Worm (Caenorhabditis elegans) whole organism, L2 larva: ENCODE measurements around the gene nlp-26.

Source experiments
- ceh-82 ChIP-seq: fragments of 150-350 bp; optimal IDR thresholded peaks from 2 replicates; lab custom pipeline; 2014; ENCODE audit warnings: missing biosample characterization, missing genetic modification characterization
- elt-3 ChIP-seq: sonication (generic microtip); optimal IDR thresholded peaks from 2 replicates; lab custom pipeline; 2017; ENCODE audit warnings: missing biosample characterization, missing genetic modification characterization
- fos-1 ChIP-seq: fragments of 150-350 bp; optimal IDR thresholded peaks from 2 replicates; lab custom pipeline; 2014; ENCODE audit warnings: missing biosample characterization, missing genetic modification characterization
- lin-11 ChIP-seq: fragments of 150-350 bp; sonication (generic microtip); optimal IDR thresholded peaks from 2 replicates; lab custom pipeline; 2014; ENCODE audit warnings: missing biosample characterization, missing genetic modification characterization, inconsistent platforms, mixed read lengths
- lin-39 ChIP-seq: fragments of 150-350 bp; optimal IDR thresholded peaks from 2 replicates; lab custom pipeline; 2014; ENCODE audit warnings: missing biosample characterization, missing genetic modification reagents, missing genetic modification characterization
- mab-5 ChIP-seq: fragments of 150-350 bp; optimal IDR thresholded peaks from 2 replicates; lab custom pipeline; 2014; ENCODE audit warnings: missing biosample characterization, missing genetic modification characterization
- mdl-1 ChIP-seq, 2 experiments: fragments of 150-350 bp in 1 of 2; sonication (generic microtip) in 1 of 2; optimal IDR thresholded peaks; 2 replicates each; lab custom pipeline; 2017; ENCODE audit warnings: missing biosample characterization in 2 of 2, missing genetic modification characterization in 2 of 2
- unc-39 ChIP-seq: fragments of 150-350 bp; optimal IDR thresholded peaks from 2 replicates; lab custom pipeline; 2014; ENCODE audit warnings: missing biosample characterization, missing genetic modification characterization
- zag-1 ChIP-seq: fragments of 150-350 bp; optimal IDR thresholded peaks from 2 replicates; lab custom pipeline; 2014; ENCODE audit warnings: missing biosample characterization, missing genetic modification characterization
- ztf-11 ChIP-seq: sonication (generic microtip); optimal IDR thresholded peaks from 2 replicates; lab custom pipeline; 2017; ENCODE audit warnings: missing biosample characterization, missing genetic modification characterization

DNA sequence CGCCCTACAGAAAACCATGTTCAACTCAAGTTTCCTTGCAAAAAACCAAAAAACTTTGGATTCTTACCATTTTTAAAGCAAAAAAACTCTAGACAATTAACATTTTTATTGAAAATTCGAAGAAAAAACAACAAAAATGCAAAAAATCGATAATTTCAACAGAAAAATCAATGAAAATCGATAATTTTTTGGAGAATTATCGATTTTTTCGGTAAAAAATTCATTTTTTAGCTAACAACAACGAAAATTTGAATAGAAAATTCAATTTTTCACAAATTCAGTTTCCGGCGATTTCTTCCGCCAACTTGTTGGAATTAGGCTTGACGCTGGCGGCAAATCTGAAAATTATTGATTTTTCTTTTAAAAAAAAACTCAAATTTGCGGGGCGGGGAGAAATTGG lies 19.7 kb downstream of the nlp-26 start:
- TF ChIP-seq mdl-1 (tag; optimal IDR thresholded peaks at IDR 0.05; lab: Kevin White, UChicago), result no peak
- TF ChIP-seq ceh-82 (tag; lab: Kevin White, UChicago), result no peak
- TF ChIP-seq lin-39 (tag; lab: Kevin White, UChicago), result no peak
- no peak for TF ChIP-seq fos-1 (tag; lab: Kevin White, UChicago)
- no peak for TF ChIP-seq ztf-11 (tag; lab: Kevin White, UChicago)
- TF ChIP-seq elt-3 (tag; lab: Kevin White, UChicago), result no peak
- no peak for TF ChIP-seq zag-1 (tag; lab: Kevin White, UChicago)
- TF ChIP-seq lin-11, result no peak
- no peak for TF ChIP-seq mab-5 (tag; lab: Kevin White, UChicago)
- TF ChIP-seq unc-39 (tag; lab: Kevin White, UChicago), result no peak
